Fruit fly (Drosophila melanogaster): ENCODE data around the gene CG7889.

CG7889 gene

DNA sequence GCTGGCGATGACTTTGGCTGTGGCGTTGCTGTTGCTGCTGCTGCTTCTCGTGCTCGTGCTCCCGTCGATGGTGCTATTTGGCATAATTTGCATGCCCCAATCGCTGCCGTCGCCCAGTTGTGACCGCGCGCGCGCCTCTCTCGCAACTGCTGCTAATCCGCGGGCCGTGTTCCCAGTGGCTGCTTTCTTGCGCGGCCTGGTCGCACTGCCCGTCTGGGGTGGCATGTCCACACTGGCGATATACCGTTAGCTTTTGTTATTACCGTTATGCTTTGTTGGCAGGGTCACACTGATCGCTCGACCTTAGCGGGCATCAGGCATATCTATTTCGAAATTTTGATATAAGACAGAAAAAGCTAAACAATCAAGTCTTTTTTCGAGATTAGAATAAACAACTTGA, 41.8 kb upstream of the CG7889 start, which contains the start of gene CG7990:
Gene CG7990 (minus strand): TSS at position 350 of the 400 bp plus-strand sequence.
- TF ChIP-seq Hr39 (GFP tag; optimal IDR thresholded peaks at IDR 0.05) (no peak), OdsH (GFP tag; optimal IDR thresholded peaks at IDR 0.05) (no peak), CG31627 (GFP tag; optimal IDR thresholded peaks at IDR 0.05) (no peak), acj6 (GFP tag; optimal IDR thresholded peaks at IDR 0.05) (no peak), CG15336 (GFP tag; IDR thresholded peaks at IDR 0.05) (no peak), CG6163 (GFP tag; IDR thresholded peaks at IDR 0.05) (no peak), lz (GFP tag; optimal IDR thresholded peaks at IDR 0.05) (no peak), CG11762 (GFP tag; optimal IDR thresholded peaks at IDR 0.05; ENCODE audit: insufficient read depth) (no peak), Smox (GFP tag; optimal IDR thresholded peaks at IDR 0.05) (no peak)

DNA sequence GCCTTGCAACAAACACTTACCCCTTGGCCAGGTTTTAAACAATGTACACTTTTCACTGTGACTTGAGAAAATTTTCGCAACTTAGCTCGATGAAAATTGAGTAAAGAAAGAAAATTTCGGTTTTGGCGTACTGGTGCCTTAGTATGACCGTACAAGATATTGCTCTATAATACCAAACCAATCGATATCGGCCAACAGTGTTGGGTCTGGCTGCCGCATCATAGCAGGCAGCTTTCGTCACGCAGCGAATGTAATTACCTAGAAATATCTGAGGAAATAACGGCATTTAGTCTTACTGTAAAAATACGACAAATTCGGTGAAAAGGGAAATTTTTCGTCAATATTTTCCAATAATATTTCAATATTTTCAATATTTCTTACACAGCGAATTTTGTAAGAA, 35.4 kb upstream of the CG7889 start, which contains the start of gene Ulp1:
Gene Ulp1 (minus strand): TSS at position 174 of the 400 bp plus-strand sequence.
- TF ChIP-seq Sox14 (GFP tag; optimal IDR thresholded peaks at IDR 0.05) (peak; percentile 51), CG32006 (GFP tag; optimal IDR thresholded peaks at IDR 0.05) (no peak), CG8119 (GFP tag; IDR thresholded peaks at IDR 0.05) (no peak), Met (GFP tag; optimal IDR thresholded peaks at IDR 0.05) (no peak), CG8632 (GFP tag; optimal IDR thresholded peaks at IDR 0.05) (no peak), Sox15 (GFP tag; optimal IDR thresholded peaks at IDR 0.05) (no peak), cyc (GFP tag; optimal IDR thresholded peaks at IDR 0.05) (no peak), CG31627 (GFP tag; optimal IDR thresholded peaks at IDR 0.05) (peak; percentile 2), Hr38 (GFP tag; optimal IDR thresholded peaks at IDR 0.05) (no peak), CG34406 (GFP tag; optimal IDR thresholded peaks at IDR 0.05) (no peak), CG11902 (GFP tag; optimal IDR thresholded peaks at IDR 0.05) (no peak), achi (GFP tag; optimal IDR thresholded peaks at IDR 0.05) (no peak), ss (GFP tag; optimal IDR thresholded peaks at IDR 0.05) (no peak), CG6854 (GFP tag; optimal IDR thresholded peaks at IDR 0.05) (peak; percentile 17), CG1621 (tag; optimal IDR thresholded peaks at IDR 0.05) (no peak), Hr39 (GFP tag; optimal IDR thresholded peaks at IDR 0.05) (no peak), CG3032 (tag; optimal IDR thresholded peaks at IDR 0.05) (no peak), CG4318 (GFP tag; optimal IDR thresholded peaks at IDR 0.05) (no peak), CG3919 (GFP tag; optimal IDR thresholded peaks at IDR 0.05) (no peak), CG15336 (GFP tag; IDR thresholded peaks at IDR 0.05) (0 out of 2 replicates have a peak, but pooled peaks have one; percentile 15), Smox (GFP tag; optimal IDR thresholded peaks at IDR 0.05) (no peak), Ets96B (tag; optimal IDR thresholded peaks at IDR 0.05) (no peak), Eip75B (GFP tag; optimal IDR thresholded peaks at IDR 0.05) (no peak), esn (GFP tag; optimal IDR thresholded peaks at IDR 0.05) (no peak), CG11294 (GFP tag; IDR thresholded peaks at IDR 0.05) (no peak), lz (GFP tag; optimal IDR thresholded peaks at IDR 0.05) (no peak)

DNA sequence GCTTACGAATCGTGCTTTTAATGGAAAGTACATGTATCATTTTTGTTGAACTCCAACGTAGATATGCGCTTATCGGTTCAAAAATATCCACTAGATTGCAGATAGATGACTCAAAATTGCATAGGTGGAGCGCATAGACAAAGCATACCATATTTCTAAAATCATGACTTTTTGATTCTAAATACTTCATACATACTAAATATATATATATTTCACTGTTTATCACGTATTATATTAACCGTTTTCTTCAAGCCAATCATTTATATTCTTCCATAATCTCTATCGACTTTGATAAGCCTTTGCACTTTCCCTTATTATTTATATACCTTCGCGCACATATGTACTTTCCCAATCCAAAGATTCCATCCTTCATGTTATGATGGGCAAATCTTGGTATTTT, 31.4 kb upstream of the CG7889 start, which contains the start of gene CG14195:
Gene CG14195 (minus strand): TSS at position 101 of the 400 bp plus-strand sequence.
- TF ChIP-seq CG7368 (GFP tag; optimal IDR thresholded peaks at IDR 0.05), result no peak
- no peak for TF ChIP-seq fkh (GFP tag; optimal IDR thresholded peaks at IDR 0.05)
- no peak for TF ChIP-seq CG4318 (GFP tag; optimal IDR thresholded peaks at IDR 0.05)
- no peak for TF ChIP-seq CG31627 (GFP tag; optimal IDR thresholded peaks at IDR 0.05)
- no peak for TF ChIP-seq esn (GFP tag; optimal IDR thresholded peaks at IDR 0.05)
- TF ChIP-seq CG8319 (GFP tag; optimal IDR thresholded peaks at IDR 0.05), result no peak
- TF ChIP-seq Hr4 (GFP tag; optimal IDR thresholded peaks at IDR 0.05), result no peak

DNA sequence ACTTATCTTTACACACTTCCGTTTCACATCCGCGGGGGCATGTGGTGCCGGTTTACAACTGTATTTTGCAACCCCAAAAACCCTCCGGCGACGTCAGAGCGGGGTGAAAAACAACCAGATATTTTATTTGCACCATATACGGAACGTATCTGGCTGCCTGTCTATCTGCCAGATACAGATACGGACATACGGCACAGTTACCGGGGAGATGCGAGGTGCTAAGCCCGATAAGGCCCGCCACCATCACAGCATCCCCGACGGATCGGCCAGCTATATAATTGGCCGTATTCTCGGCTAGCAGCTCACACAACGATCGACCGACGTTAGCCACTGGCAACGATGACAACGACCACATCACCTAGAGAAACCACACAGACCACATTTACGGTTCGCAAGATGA, 30.5 kb upstream of the CG7889 start, which contains the start of gene Mur18B:
Gene Mur18B (plus strand): TSS at position 301 of the 400 bp plus-strand sequence.
- TF ChIP-seq CG10669 (GFP tag; optimal IDR thresholded peaks at IDR 0.05), result no peak
- no peak for TF ChIP-seq fkh (GFP tag; optimal IDR thresholded peaks at IDR 0.05)
- TF ChIP-seq Sox14 (GFP tag; optimal IDR thresholded peaks at IDR 0.05), result no peak

Data from whole organism, prepupa.